Fruit fly (Drosophila melanogaster) whole organism, embryonic: Measurements from ENCODE around the gene sdk.

Experiments used
- CG10979 ChIP-seq: fragments of 200-800 bp; sonication (Bioruptor generic); optimal IDR thresholded peaks from 2 replicates; lab custom pipeline; 2018; ENCODE audit warnings: missing biosample characterization, mild to moderate bottlenecking, missing genetic modification characterization, moderate library complexity
- CG13775 ChIP-seq: fragments of 200-800 bp; sonication (Bioruptor generic); optimal IDR thresholded peaks from 3 replicates; lab custom pipeline; 2017; ENCODE audit warnings: missing biosample characterization, mild to moderate bottlenecking, missing genetic modification characterization
- CG2889 ChIP-seq: fragments of 200-800 bp; sonication (Bioruptor generic); IDR thresholded peaks from 3 replicates; pipeline ENCODE4 v1.3.6; 2022; ENCODE audit warnings: missing biosample characterization, missing genetic modification characterization
- CG31365 ChIP-seq: fragments of 200-800 bp; sonication (Bioruptor generic); optimal IDR thresholded peaks from 2 replicates; lab custom pipeline; 2018; ENCODE audit warnings: missing biosample characterization, mild to moderate bottlenecking, missing genetic modification characterization
- CG4282 ChIP-seq: fragments of 200-800 bp; sonication (Bioruptor generic); optimal IDR thresholded peaks from 2 replicates; lab custom pipeline; 2016; ENCODE audit warnings: missing biosample characterization, missing genetic modification characterization
- CG4707 ChIP-seq: fragments of 200-800 bp; sonication (Bioruptor generic); optimal IDR thresholded peaks from 2 replicates; lab custom pipeline; 2018; ENCODE audit warnings: missing biosample characterization, mild to moderate bottlenecking, missing genetic modification characterization, moderate library complexity
- CG5180 ChIP-seq: fragments of 200-800 bp; sonication (Bioruptor generic); optimal IDR thresholded peaks from 3 replicates; lab custom pipeline; 2017; ENCODE audit warnings: missing biosample characterization, missing genetic modification characterization, mild to moderate bottlenecking, moderate library complexity, missing genetic modification reagents
- Chrac-16 ChIP-seq: fragments of 200-800 bp; sonication (Bioruptor generic); optimal IDR thresholded peaks from 3 replicates; lab custom pipeline; 2016; ENCODE audit warnings: missing biosample characterization, missing genetic modification characterization
- HHEX ChIP-seq: fragments of 200-800 bp; sonication (Bioruptor generic); optimal IDR thresholded peaks from 3 replicates; lab custom pipeline; 2017; ENCODE audit warnings: missing biosample characterization, mild to moderate bottlenecking, missing genetic modification characterization, missing genetic modification reagents
- Ptx1 ChIP-seq: fragments of 200-800 bp; sonication (Bioruptor generic); IDR thresholded peaks from 2 replicates; pipeline ENCODE4 v1.3.6; 2022; ENCODE audit warnings: missing biosample characterization, missing genetic modification characterization
- ato ChIP-seq: fragments of 200-800 bp; sonication (Bioruptor generic); IDR thresholded peaks from 2 replicates; pipeline ENCODE4 v1.3.6; 2022; ENCODE audit warnings: missing biosample characterization, missing genetic modification characterization; ENCODE audit not compliant: partially characterized antibody
- dati ChIP-seq: fragments of 200-800 bp; sonication (Bioruptor generic); IDR thresholded peaks from 2 replicates; pipeline ENCODE4 v1.3.6; 2022; ENCODE audit warnings: missing biosample characterization, missing genetic modification characterization
- dimm ChIP-seq: fragments of 200-800 bp; sonication (Bioruptor generic); IDR thresholded peaks from 2 replicates; pipeline ENCODE4 v1.3.6; 2022; ENCODE audit warnings: missing biosample characterization, missing genetic modification characterization

dm6 chrX:658021-658420, 28.6 kb upstream of the sdk start:
- TF ChIP-seq Chrac-16 (GFP tag; lab: Kevin White, UChicago) (no peak), CG13775 (GFP tag; lab: Kevin White, UChicago) (no peak), dati (GFP tag; lab: Robert Waterston, UW) (no peak), HHEX (no peak), CG2889 (GFP tag; lab: Robert Waterston, UW) (no peak), CG31365 (tag; lab: Kevin White, UChicago) (peak; percentile 27), Ptx1 (GFP tag; lab: Robert Waterston, UW) (no peak), CG4707 (GFP tag; lab: Kevin White, UChicago) (no peak), CG4282 (no peak), CG10979 (tag; lab: Kevin White, UChicago) (no peak), CG5180 (no peak), ato (no peak), dimm (GFP tag; lab: Robert Waterston, UW) (no peak)
